Worm (Caenorhabditis elegans): ENCODE measurements around the gene grwd-1.

Gene grwd-1

ce11 chrIII:5180588-5180987, 27.3 kb downstream of the grwd-1 start:
- TF ChIP-seq ceh-19 (GFP tag; optimal IDR thresholded peaks at IDR 0.05) = no peak
- TF ChIP-seq ceh-45 (GFP tag; IDR thresholded peaks at IDR 0.05) = no peak
- no peak for TF ChIP-seq che-1 (tag; optimal IDR thresholded peaks at IDR 0.05)
- no peak for TF ChIP-seq ahr-1 (tag; optimal IDR thresholded peaks at IDR 0.05)
- no peak for TF ChIP-seq unc-55 (GFP tag; optimal IDR thresholded peaks at IDR 0.05)
- TF ChIP-seq ama-1 (optimal IDR thresholded peaks at IDR 0.05) = no peak
- no peak for TF ChIP-seq ceh-2 (tag; optimal IDR thresholded peaks at IDR 0.05)
- TF ChIP-seq hlh-6 (tag; optimal IDR thresholded peaks at IDR 0.05) = no peak
- TF ChIP-seq syd-9 (tag; optimal IDR thresholded peaks at IDR 0.05) = no peak
- no peak for TF ChIP-seq sdc-2 (tag; optimal IDR thresholded peaks at IDR 0.05)
- TF ChIP-seq unc-86 (tag; optimal IDR thresholded peaks at IDR 0.05) = no peak

ce11 chrIII:5181217-5181616, 28.0 kb downstream of the grwd-1 start:
- TF ChIP-seq ref-2 (tag; optimal IDR thresholded peaks at IDR 0.05) (no peak), ceh-14 (tag; optimal IDR thresholded peaks at IDR 0.05) (no peak), sox-4 (tag; optimal IDR thresholded peaks at IDR 0.05) (no peak), fkh-10 (GFP tag; optimal IDR thresholded peaks at IDR 0.05) (no peak), hlh-8 (tag; optimal IDR thresholded peaks at IDR 0.05) (no peak), unc-42 (tag; optimal IDR thresholded peaks at IDR 0.05) (no peak), npax-4 (tag; optimal IDR thresholded peaks at IDR 0.05) (no peak), ceh-9 (tag; optimal IDR thresholded peaks at IDR 0.05) (no peak)

DNA sequence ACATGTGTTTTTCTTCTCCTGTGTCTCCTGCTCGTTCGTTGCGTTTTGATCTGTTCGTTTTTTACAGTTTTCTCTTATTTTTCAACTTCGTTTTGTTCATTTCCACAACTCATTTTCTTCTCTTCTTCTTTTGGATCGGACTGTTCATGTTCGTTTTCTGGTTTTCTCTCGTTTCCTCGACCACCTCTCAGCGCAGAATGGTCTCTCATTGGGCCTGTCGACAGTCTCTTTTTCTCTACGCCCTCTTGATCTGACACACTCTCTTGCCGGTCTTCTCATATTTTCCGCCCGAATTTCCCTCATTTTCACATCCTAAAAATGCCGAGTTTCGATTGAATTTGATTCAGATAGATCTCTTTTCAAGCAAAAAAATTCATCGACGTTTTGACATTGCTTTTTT, 28.4 kb downstream of the grwd-1 start:
- no peak for TF ChIP-seq K02D7.2 (tag; optimal IDR thresholded peaks at IDR 0.05)
- no peak for TF ChIP-seq ama-1 (optimal IDR thresholded peaks at IDR 0.05)
- no peak for TF ChIP-seq nfya-1 (tag; optimal IDR thresholded peaks at IDR 0.05)
- no peak for TF ChIP-seq sox-2 (GFP tag; IDR thresholded peaks at IDR 0.05)
- TF ChIP-seq elt-2 (tag; optimal IDR thresholded peaks at IDR 0.05) = no peak

ce11 chrIII:5183372-5183771, 30.1 kb downstream of the grwd-1 start:
- TF ChIP-seq pha-2 (tag; optimal IDR thresholded peaks at IDR 0.05) (no peak), unc-42 (tag; optimal IDR thresholded peaks at IDR 0.05) (peak; percentile 33), hlh-8 (tag; optimal IDR thresholded peaks at IDR 0.05) (peak; percentile 40), lim-6 (tag; optimal IDR thresholded peaks at IDR 0.05) (no peak), ceh-18 (tag; optimal IDR thresholded peaks at IDR 0.05) (no peak), hlh-30 (tag; optimal IDR thresholded peaks at IDR 0.05; ENCODE audit: insufficient read depth) (peak; percentile 50)

DNA sequence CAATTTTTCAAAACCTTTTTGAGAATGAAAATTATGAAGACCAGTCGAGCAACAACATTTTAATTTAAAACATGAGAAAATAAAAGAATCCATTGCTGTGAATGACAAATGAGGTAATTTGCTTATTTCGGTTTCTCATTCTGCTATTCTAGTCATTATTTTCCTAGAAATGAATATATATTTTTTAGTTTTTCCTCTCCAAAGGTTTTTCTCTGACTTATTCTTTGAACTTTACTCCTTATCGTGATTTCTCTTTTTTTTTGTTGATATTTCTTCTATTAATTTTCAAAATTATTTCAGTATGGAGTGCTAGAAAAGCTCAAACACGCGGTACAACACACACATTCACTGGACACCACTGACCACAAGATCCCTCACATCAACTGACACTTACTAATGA, 32.4 kb downstream of the grwd-1 start, which contains the start of gene pup-2:
Gene pup-2, plus strand, starts transcription at position 301 of the 400 bp plus-strand sequence.
- TF ChIP-seq tbx-7 (tag; optimal IDR thresholded peaks at IDR 0.05) (no peak), pha-4 (tag; optimal IDR thresholded peaks at IDR 0.05) (no peak), unc-3 (GFP tag; conservative IDR thresholded peaks at IDR 0.05) (no peak), unc-3 (tag; optimal IDR thresholded peaks at IDR 0.05) (no peak), ceh-18 (tag; optimal IDR thresholded peaks at IDR 0.05) (no peak)

- no peak for TF ChIP-seq C08G9.2 (tag; optimal IDR thresholded peaks at IDR 0.05)
- TF ChIP-seq fkh-6 (tag; optimal IDR thresholded peaks at IDR 0.05) = no peak
- no peak for TF ChIP-seq hlh-15 (tag; optimal IDR thresholded peaks at IDR 0.05)
- no peak for TF ChIP-seq ahr-1 (tag; optimal IDR thresholded peaks at IDR 0.05)
- no peak for TF ChIP-seq F13H6.1 (tag; optimal IDR thresholded peaks at IDR 0.05)
- no peak for TF ChIP-seq fax-1 (tag; optimal IDR thresholded peaks at IDR 0.05)
- TF ChIP-seq ceh-19 (GFP tag; optimal IDR thresholded peaks at IDR 0.05) = no peak
- no peak for TF ChIP-seq lin-11 (tag; optimal IDR thresholded peaks at IDR 0.05)
- TF ChIP-seq zip-5 (tag; optimal IDR thresholded peaks at IDR 0.05) = no peak
- no peak for TF ChIP-seq nhr-11 (tag; optimal IDR thresholded peaks at IDR 0.05)
- no peak for TF ChIP-seq lim-6 (tag; optimal IDR thresholded peaks at IDR 0.05)
- no peak for TF ChIP-seq ceh-2 (tag; optimal IDR thresholded peaks at IDR 0.05)
- TF ChIP-seq pros-1 (tag; optimal IDR thresholded peaks at IDR 0.05) = no peak
- no peak for TF ChIP-seq T23F11.4 (GFP tag; optimal IDR thresholded peaks at IDR 0.05)
- no peak for TF ChIP-seq ceh-6 (GFP tag; optimal IDR thresholded peaks at IDR 0.05)
- TF ChIP-seq mec-3 (tag; optimal IDR thresholded peaks at IDR 0.05; ENCODE audit: borderline replicate concordance) = no peak
- TF ChIP-seq ceh-9 (tag; optimal IDR thresholded peaks at IDR 0.05) = no peak
- TF ChIP-seq ceh-34 (tag; optimal IDR thresholded peaks at IDR 0.05) = no peak
- TF ChIP-seq ceh-18 (tag; optimal IDR thresholded peaks at IDR 0.05) = no peak
Observed at ce11 chrIII:5188426-5188825, 35.2 kb downstream of the grwd-1 start, which contains the start of gene K10D2.8. Gene K10D2.8, plus strand, starts transcription at chrIII:5188726.

All from whole organism, late embryonic.